Worm (Caenorhabditis elegans) whole organism, L2 larva: ENCODE data around the gene C49F5.8.

Source experiments
- ZK546.5 ChIP-seq: sonication (generic microtip); optimal IDR thresholded peaks from 2 replicates; lab custom pipeline; 2017; ENCODE audit warnings: missing biosample characterization, missing genetic modification characterization
- ceh-16 ChIP-seq: fragments of 150-350 bp; optimal IDR thresholded peaks from 2 replicates; lab custom pipeline; 2014; ENCODE audit warnings: missing biosample characterization, missing genetic modification characterization
- dmd-4 ChIP-seq: sonication (generic microtip); optimal IDR thresholded peaks from 2 replicates; lab custom pipeline; 2017; ENCODE audit warnings: missing biosample characterization, missing genetic modification characterization
- egl-27 ChIP-seq: sonication (generic microtip); optimal IDR thresholded peaks from 3 replicates; lab custom pipeline; 2017; ENCODE audit warnings: missing biosample characterization, missing genetic modification reagents, missing genetic modification characterization
- elt-3 ChIP-seq: sonication (generic microtip); optimal IDR thresholded peaks from 2 replicates; lab custom pipeline; 2017; ENCODE audit warnings: missing biosample characterization, missing genetic modification characterization
- nhr-10 ChIP-seq: sonication (generic microtip); optimal IDR thresholded peaks from 2 replicates; lab custom pipeline; 2017; ENCODE audit warnings: missing biosample characterization, missing genetic modification characterization
- nhr-237 ChIP-seq: fragments of 150-350 bp; optimal IDR thresholded peaks from 2 replicates; lab custom pipeline; 2014; ENCODE audit warnings: missing biosample characterization, missing genetic modification characterization
- sem-4 ChIP-seq: fragments of 150-350 bp; optimal IDR thresholded peaks from 2 replicates; lab custom pipeline; 2014; ENCODE audit warnings: missing biosample characterization, missing genetic modification reagents, missing genetic modification characterization
- skn-1 ChIP-seq: sonication (generic microtip); optimal IDR thresholded peaks from 2 replicates; lab custom pipeline; 2017; ENCODE audit warnings: missing biosample characterization, missing genetic modification characterization
- unc-62 ChIP-seq: fragments of 150-350 bp; optimal IDR thresholded peaks from 2 replicates; lab custom pipeline; 2014; ENCODE audit warnings: missing biosample characterization, missing genetic modification reagents, missing genetic modification characterization

DNA sequence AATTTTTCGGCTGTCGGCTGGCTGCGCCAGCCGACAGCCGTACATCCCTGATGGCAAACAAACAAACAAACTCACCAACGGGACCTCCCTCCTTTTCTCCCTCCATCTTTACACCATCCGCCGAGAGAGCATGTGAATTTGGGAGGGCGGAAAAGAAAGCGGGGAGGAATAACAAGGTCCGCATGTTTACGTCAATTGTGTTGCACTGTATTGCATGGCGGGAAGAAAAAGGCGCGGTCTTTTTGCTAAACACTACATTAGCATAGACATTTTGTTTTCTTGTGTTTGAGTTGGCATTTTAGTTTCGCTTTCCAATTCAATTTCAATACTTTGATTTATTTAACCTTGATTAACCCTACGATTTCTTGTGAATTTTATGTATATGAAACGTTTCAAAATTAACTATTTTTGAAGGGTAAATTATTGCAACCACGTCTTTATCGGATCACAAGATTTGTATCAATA is 28.0 kb downstream of the C49F5.8 start, which contains the start of gene C49F5.6:
- TF ChIP-seq egl-27 (tag; lab: Kevin White, UChicago) (no peak), ZK546.5 (tag; lab: Kevin White, UChicago) (no peak), ceh-16 (tag; lab: Kevin White, UChicago) (no peak), dmd-4 (no peak), unc-62 (GFP tag; lab: Kevin White, UChicago) (no peak), sem-4 (no peak), skn-1 (tag; lab: Kevin White, UChicago) (no peak), elt-3 (no peak), nhr-10 (tag; lab: Kevin White, UChicago) (no peak), nhr-237 (no peak)
